Fruit fly (Drosophila melanogaster): Measurements from ENCODE around the gene mas.

DNA sequence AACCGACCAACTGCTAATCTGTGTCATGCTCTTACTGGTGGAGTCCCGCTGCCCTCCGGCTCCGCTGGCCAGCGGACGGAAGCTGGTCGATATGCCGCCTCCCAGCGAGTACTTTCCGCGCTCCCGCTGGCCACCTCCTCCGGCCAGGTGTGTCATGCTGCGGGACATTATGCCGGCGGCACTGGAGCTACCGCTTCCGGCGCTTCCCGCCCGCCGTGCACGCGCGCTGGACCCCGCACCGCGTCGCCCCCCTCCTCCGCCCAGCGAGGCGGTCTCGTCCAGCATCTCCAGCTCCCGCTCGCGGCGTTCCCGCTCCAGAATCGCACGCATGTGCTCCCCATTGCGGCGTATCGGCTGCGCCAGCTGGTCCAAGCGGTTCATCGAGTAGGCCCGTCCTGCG is 38.7 kb downstream of the mas start:
- TF ChIP-seq CTCF (optimal IDR thresholded peaks at IDR 0.05) = no peak
- no peak for TF ChIP-seq CG8478 (optimal IDR thresholded peaks at IDR 0.05)
